Fruit fly (Drosophila melanogaster): Measurements from ENCODE around the gene CheB93a.

The CheB93a gene

dm6 chr3R:21406708-21407107 lies 537 bp upstream of the CheB93a start (continued):
- TF ChIP-seq phol (tag; optimal IDR thresholded peaks at IDR 0.05) (peak; percentile 20), CG30020 (tag; optimal IDR thresholded peaks at IDR 0.05) (no peak), Doc3 (GFP tag; IDR thresholded peaks at IDR 0.05; ENCODE audit: partially characterized antibody) (peak; percentile 60), Stat92E (GFP tag; optimal IDR thresholded peaks at IDR 0.05) (peak in 1 of 3 experiments; percentile 29), lab (GFP tag; optimal IDR thresholded peaks at IDR 0.05) (no peak), tna (GFP tag; IDR thresholded peaks at IDR 0.05; ENCODE audit: partially characterized antibody) (peak; percentile 9; the same call in 1 of the 2 replicates), Lhr (GFP tag; optimal IDR thresholded peaks at IDR 0.05) (peak; percentile 43), sna (GFP tag; IDR thresholded peaks at IDR 0.05; ENCODE audit: partially characterized antibody) (peak; percentile 56; the same call in 1 of the 2 replicates), Dll (GFP tag; IDR thresholded peaks at IDR 0.05; ENCODE audit: partially characterized antibody) (peak; percentile 69; the same call in 3 of the 4 replicates), Scr (GFP tag; IDR thresholded peaks at IDR 0.05; ENCODE audit: partially characterized antibody) (peak; percentile 62), E2f2 (GFP tag; IDR thresholded peaks at IDR 0.05) (peak; percentile 99), sens (GFP tag) (peak; percentile 61), Dp (GFP tag; optimal IDR thresholded peaks at IDR 0.05) (peak; percentile 94), bbx (GFP tag; IDR thresholded peaks at IDR 0.05; ENCODE audit: partially characterized antibody) (peak; percentile 52; the same call in 1 of the 2 replicates), CG9609 (GFP tag; optimal IDR thresholded peaks at IDR 0.05) (no peak), CG4424 (GFP tag; optimal IDR thresholded peaks at IDR 0.05) (no peak), CG2712 (tag; optimal IDR thresholded peaks at IDR 0.05) (no peak), amos (GFP tag; IDR thresholded peaks at IDR 0.05; ENCODE audit: partially characterized antibody) (peak; percentile 71), trem (tag; optimal IDR thresholded peaks at IDR 0.05) (peak; percentile 54), CG14710 (tag; optimal IDR thresholded peaks at IDR 0.05) (peak; percentile 54), CG18262 (tag; optimal IDR thresholded peaks at IDR 0.05) (no peak), pzg (GFP tag; optimal IDR thresholded peaks at IDR 0.05) (peak; percentile 73), pita (GFP tag; optimal IDR thresholded peaks at IDR 0.05) (peak; percentile 15), C15 (GFP tag; IDR thresholded peaks at IDR 0.05) (no peak), gfzf (GFP tag; optimal IDR thresholded peaks at IDR 0.05) (peak; percentile 55), grau (tag; optimal IDR thresholded peaks at IDR 0.05) (no peak), gce (GFP tag; IDR thresholded peaks at IDR 0.05) (no peak), Sry-δ (GFP tag; optimal IDR thresholded peaks at IDR 0.05) (peak; percentile 53), CG33213 (GFP tag; optimal IDR thresholded peaks at IDR 0.05) (no peak), knrl (GFP tag; IDR thresholded peaks at IDR 0.05; ENCODE audit: partially characterized antibody) (peak; percentile 63; the same call in 2 of the 3 replicates), unc-4 (GFP tag; IDR thresholded peaks at IDR 0.05; ENCODE audit: partially characterized antibody) (peak; percentile 68), stc (GFP tag; IDR thresholded peaks at IDR 0.05) (no peak), CG16779 (GFP tag; IDR thresholded peaks at IDR 0.05) (no peak), CG10267 (tag; optimal IDR thresholded peaks at IDR 0.05) (peak; percentile 48), inv (GFP tag; IDR thresholded peaks at IDR 0.05; ENCODE audit: partially characterized antibody) (peak; percentile 24; the same call in 1 of the 2 replicates), BEAF-32 (GFP tag; optimal IDR thresholded peaks at IDR 0.05) (peak; percentile 59), CG16813 (GFP tag; IDR thresholded peaks at IDR 0.05; ENCODE audit: partially characterized antibody) (peak; percentile 48; the same call in 2 of the 3 replicates), Nf-YC (tag; optimal IDR thresholded peaks at IDR 0.05) (peak; percentile 26), CG15479 (GFP tag; optimal IDR thresholded peaks at IDR 0.05) (peak; percentile 36), CG34224 (GFP tag; IDR thresholded peaks at IDR 0.05; ENCODE audit: partially characterized antibody) (peak; percentile 50), CG13287 (GFP tag; IDR thresholded peaks at IDR 0.05; ENCODE audit: partially characterized antibody) (peak; percentile 79; the same call in 1 of the 2 replicates), CG31388 (GFP tag; optimal IDR thresholded peaks at IDR 0.05) (no peak)
